Fruit fly (Drosophila melanogaster) whole organism, embryonic: ENCODE data around the gene Pgd.
A peak's percentile ranks its signal among the peaks of the same experiment; 100 is the strongest.

Experiments used
- Atf6 ChIP-seq: fragments of 200-800 bp; sonication (Bioruptor generic); IDR thresholded peaks from 2 replicates; pipeline ENCODE4 v1.3.6; 2022; ENCODE audit warnings: missing biosample characterization, missing genetic modification characterization
- CG10979 ChIP-seq: fragments of 200-800 bp; sonication (Bioruptor generic); optimal IDR thresholded peaks from 2 replicates; lab custom pipeline; 2018; ENCODE audit warnings: missing biosample characterization, mild to moderate bottlenecking, missing genetic modification characterization, moderate library complexity
- CG13287 ChIP-seq: fragments of 200-800 bp; sonication (Bioruptor generic); IDR thresholded peaks from 2 replicates; pipeline ENCODE4 v1.3.6; 2022; ENCODE audit warnings: missing biosample characterization, missing genetic modification characterization; ENCODE audit not compliant: partially characterized antibody
- CG13424 ChIP-seq: fragments of 200-800 bp; sonication (Bioruptor generic); optimal IDR thresholded peaks from 2 replicates; lab custom pipeline; 2019; ENCODE audit warnings: missing biosample characterization, mild to moderate bottlenecking, missing genetic modification characterization, moderate library complexity
- CG14014 ChIP-seq: fragments of 200-800 bp; sonication (Bioruptor generic); IDR thresholded peaks from 2 replicates; pipeline ENCODE4 v1.3.6; 2022; ENCODE audit warnings: missing biosample characterization, missing genetic modification characterization
- CG14710 ChIP-seq: fragments of 200-800 bp; sonication (Bioruptor generic); optimal IDR thresholded peaks from 3 replicates; lab custom pipeline; 2019; ENCODE audit warnings: missing biosample characterization, mild to moderate bottlenecking, missing genetic modification characterization, moderate library complexity
- CG1602 ChIP-seq: fragments of 200-800 bp; sonication (Bioruptor generic); optimal IDR thresholded peaks from 3 replicates; lab custom pipeline; 2016; ENCODE audit warnings: missing biosample characterization, missing genetic modification characterization
- CG1647 ChIP-seq: fragments of 200-800 bp; sonication (Bioruptor generic); optimal IDR thresholded peaks from 3 replicates; lab custom pipeline; 2016; ENCODE audit warnings: missing biosample characterization, missing genetic modification characterization
- CG17912 ChIP-seq: fragments of 200-800 bp; sonication (Bioruptor generic); optimal IDR thresholded peaks from 2 replicates; lab custom pipeline; 2018; ENCODE audit warnings: missing biosample characterization, mild to moderate bottlenecking, missing genetic modification characterization
- CG18476 ChIP-seq: fragments of 200-800 bp; sonication (Bioruptor generic); optimal IDR thresholded peaks from 2 replicates; lab custom pipeline; 2016; ENCODE audit warnings: missing biosample characterization, mild to moderate bottlenecking, missing genetic modification characterization
- CG4404 ChIP-seq: fragments of 200-800 bp; sonication (Bioruptor generic); IDR thresholded peaks from 2 replicates; pipeline ENCODE4 v1.3.6; 2022; ENCODE audit warnings: missing biosample characterization, missing genetic modification characterization
- CG4820 ChIP-seq: fragments of 200-800 bp; sonication (Bioruptor generic); optimal IDR thresholded peaks from 3 replicates; lab custom pipeline; 2016; ENCODE audit warnings: missing biosample characterization, missing genetic modification characterization
- CG6654 ChIP-seq: fragments of 200-800 bp; sonication (Bioruptor generic); optimal IDR thresholded peaks from 2 replicates; lab custom pipeline; 2017; ENCODE audit warnings: missing biosample characterization, mild to moderate bottlenecking, missing genetic modification characterization
- CkIIα-i1 ChIP-seq: fragments of 200-800 bp; sonication (Bioruptor generic); IDR thresholded peaks from 2 replicates; pipeline ENCODE4 v1.3.6; 2022; ENCODE audit warnings: missing biosample characterization, missing genetic modification characterization
- CoRest ChIP-seq: fragments of 200-800 bp; sonication (Bioruptor generic); optimal IDR thresholded peaks from 3 replicates; lab custom pipeline; 2018; ENCODE audit warnings: missing biosample characterization, mild to moderate bottlenecking, missing genetic modification characterization, moderate library complexity
- D ChIP-seq, 2 experiments: fragments of 200-800 bp in 1 of 2; fragments of >200 bp in 1 of 2; sonication (Bioruptor generic) in 1 of 2; optimal IDR thresholded peaks; 2 replicates in 1 of 2; 3 replicates in 1 of 2; lab custom pipeline; 2017; ENCODE audit warnings: mild to moderate bottlenecking in 1 of 2, missing biosample characterization in 1 of 2, missing genetic modification characterization in 1 of 2, missing genetic modification reagents in 1 of 2
- D19B ChIP-seq: fragments of 200-800 bp; sonication (Bioruptor generic); optimal IDR thresholded peaks from 2 replicates; lab custom pipeline; 2017; ENCODE audit warnings: missing biosample characterization, mild to moderate bottlenecking, missing genetic modification characterization
- Deaf1 ChIP-seq: fragments of 200-800 bp; optimal IDR thresholded peaks from 3 replicates; lab custom pipeline; 2019; ENCODE audit warnings: missing biosample characterization, mild to moderate bottlenecking, missing genetic modification characterization, moderate library complexity
- Hr39 ChIP-seq: fragments of >200 bp; optimal IDR thresholded peaks from 2 replicates; lab custom pipeline; 2017
- Hr51 ChIP-seq, 2 experiments: fragments of 200-800 bp; sonication (Bioruptor generic); optimal IDR thresholded peaks; 2 replicates in 1 of 2; 3 replicates in 1 of 2; lab custom pipeline; 2016 to 2018; ENCODE audit warnings: missing biosample characterization in 2 of 2, missing genetic modification characterization in 2 of 2, mild to moderate bottlenecking in 1 of 2, moderate library complexity in 1 of 2
- Mrtf ChIP-seq: fragments of 200-800 bp; sonication (Bioruptor generic); IDR thresholded peaks from 3 replicates; pipeline ENCODE4 v1.3.6; 2022; ENCODE audit warnings: missing biosample characterization, missing genetic modification characterization
- Optix ChIP-seq: fragments of 200-800 bp; sonication (Bioruptor generic); IDR thresholded peaks from 3 replicates; pipeline ENCODE4 v1.3.6; 2022; ENCODE audit warnings: missing biosample characterization, missing genetic modification characterization
- PHDP ChIP-seq: fragments of 200-800 bp; sonication (Bioruptor generic); optimal IDR thresholded peaks from 3 replicates; lab custom pipeline; 2018; ENCODE audit warnings: missing biosample characterization, mild to moderate bottlenecking, missing genetic modification characterization, moderate library complexity
- Scr ChIP-seq: fragments of 200-800 bp; sonication (Bioruptor generic); IDR thresholded peaks from 2 replicates; pipeline ENCODE4 v1.3.6; 2022; ENCODE audit warnings: missing biosample characterization, missing genetic modification characterization; ENCODE audit not compliant: partially characterized antibody
- Six4 ChIP-seq: fragments of 200-800 bp; sonication (Bioruptor generic); optimal IDR thresholded peaks from 2 replicates; lab custom pipeline; 2016; ENCODE audit warnings: missing biosample characterization, missing genetic modification characterization
- Ssrp ChIP-seq: fragments of 200-800 bp; sonication (Bioruptor generic); optimal IDR thresholded peaks from 2 replicates; lab custom pipeline; 2018; ENCODE audit warnings: missing biosample characterization, mild to moderate bottlenecking, missing genetic modification characterization, moderate library complexity
- TFAM ChIP-seq: fragments of 200-800 bp; sonication (Bioruptor generic); optimal IDR thresholded peaks from 2 replicates; lab custom pipeline; 2017; ENCODE audit warnings: missing biosample characterization, missing genetic modification characterization, inconsistent platforms
- Tbp ChIP-seq: fragments of >200 bp; optimal IDR thresholded peaks from 2 replicates; lab custom pipeline; 2018; ENCODE audit warnings: missing biosample characterization, missing genetic modification characterization
- aop ChIP-seq: fragments of 200-800 bp; sonication (Bioruptor generic); IDR thresholded peaks from 2 replicates; pipeline ENCODE4 v1.3.6; 2022; ENCODE audit warnings: missing biosample characterization, missing genetic modification characterization
- cato ChIP-seq: fragments of 200-800 bp; sonication (Bioruptor generic); optimal IDR thresholded peaks from 2 replicates; lab custom pipeline; 2016; ENCODE audit warnings: missing biosample characterization, missing genetic modification characterization, borderline replicate concordance
- caup ChIP-seq: fragments of 200-800 bp; sonication (Bioruptor generic); optimal IDR thresholded peaks from 3 replicates; lab custom pipeline; 2017; ENCODE audit warnings: missing biosample characterization, mild to moderate bottlenecking, missing genetic modification characterization, moderate library complexity; ENCODE audit not compliant: severe bottlenecking
- chn ChIP-seq: fragments of 200-800 bp; sonication (Bioruptor generic); optimal IDR thresholded peaks from 2 replicates; lab custom pipeline; 2016; ENCODE audit warnings: missing biosample characterization, missing genetic modification characterization
- crp ChIP-seq, 2 experiments: fragments of 200-800 bp; sonication (Bioruptor generic); optimal IDR thresholded peaks; 2 replicates in 1 of 2; 3 replicates in 1 of 2; lab custom pipeline; 2017; ENCODE audit warnings: missing biosample characterization in 2 of 2, missing genetic modification characterization in 2 of 2, mild to moderate bottlenecking in 1 of 2, moderate library complexity in 1 of 2
- dimm ChIP-seq: fragments of 200-800 bp; sonication (Bioruptor generic); IDR thresholded peaks from 2 replicates; pipeline ENCODE4 v1.3.6; 2022; ENCODE audit warnings: missing biosample characterization, missing genetic modification characterization
- dmrt11E ChIP-seq: fragments of 200-800 bp; sonication (Bioruptor generic); optimal IDR thresholded peaks from 3 replicates; lab custom pipeline; 2018; ENCODE audit warnings: missing biosample characterization, mild to moderate bottlenecking, missing genetic modification characterization, moderate library complexity
- fru ChIP-seq: fragments of >200 bp; optimal IDR thresholded peaks from 2 replicates; lab custom pipeline; 2017
- gce ChIP-seq: fragments of 200-800 bp; sonication (Bioruptor generic); IDR thresholded peaks from 3 replicates; pipeline ENCODE4 v1.3.6; 2022; ENCODE audit warnings: missing biosample characterization, missing genetic modification characterization
- grn ChIP-seq: fragments of 200-800 bp; sonication (Bioruptor generic); optimal IDR thresholded peaks from 3 replicates; lab custom pipeline; 2017; ENCODE audit warnings: missing biosample characterization, missing genetic modification characterization
- gt ChIP-seq: fragments of 200-800 bp; sonication (Bioruptor generic); IDR thresholded peaks from 2 replicates; pipeline ENCODE4 v1.3.6; 2022; ENCODE audit warnings: missing biosample characterization, missing genetic modification characterization
- lab ChIP-seq: fragments of 200-800 bp; sonication (Bioruptor generic); optimal IDR thresholded peaks from 3 replicates; lab custom pipeline; 2017; ENCODE audit warnings: missing biosample characterization, missing genetic modification characterization, mild to moderate bottlenecking, moderate library complexity, missing genetic modification reagents
- lov ChIP-seq, 2 experiments: fragments of 200-800 bp in 1 of 2; fragments of >200 bp in 1 of 2; sonication (Bioruptor generic) in 1 of 2; IDR thresholded peaks in 1 of 2; optimal IDR thresholded peaks in 1 of 2; 2 replicates in 1 of 2; 3 replicates in 1 of 2; pipeline versions ENCODE4 v1.3.6 to Lab custom; 2017 to 2022; ENCODE audit warnings: missing biosample characterization in 1 of 2, missing genetic modification characterization in 1 of 2
- nerfin-2 ChIP-seq: fragments of 200-800 bp; sonication (Bioruptor generic); IDR thresholded peaks from 2 replicates; pipeline ENCODE4 v1.3.6; 2022; ENCODE audit warnings: missing biosample characterization, missing genetic modification characterization; ENCODE audit not compliant: partially characterized antibody
- nmo ChIP-seq: fragments of 200-800 bp; sonication (Bioruptor generic); optimal IDR thresholded peaks from 2 replicates; lab custom pipeline; 2018; ENCODE audit warnings: missing biosample characterization, mild to moderate bottlenecking, missing genetic modification characterization, moderate library complexity
- odd ChIP-seq: fragments of 200-800 bp; sonication (Bioruptor generic); optimal IDR thresholded peaks from 2 replicates; lab custom pipeline; 2017; ENCODE audit warnings: missing biosample characterization, mild to moderate bottlenecking, missing genetic modification characterization
- otp ChIP-seq: fragments of 200-800 bp; sonication (Bioruptor generic); IDR thresholded peaks from 3 replicates; pipeline ENCODE4, ENCODE4 v1.3.6; 2022; ENCODE audit warnings: missing biosample characterization, missing genetic modification characterization
- pb ChIP-seq: fragments of 200-800 bp; sonication (Bioruptor generic); optimal IDR thresholded peaks from 3 replicates; lab custom pipeline; 2016; ENCODE audit warnings: missing biosample characterization, missing genetic modification characterization
- peb ChIP-seq: fragments of 200-800 bp; sonication (Bioruptor generic); IDR thresholded peaks from 2 replicates; pipeline ENCODE4 v1.3.6; 2022; ENCODE audit warnings: missing biosample characterization, missing genetic modification characterization
- pita ChIP-seq: fragments of 200-800 bp; sonication (Bioruptor generic); optimal IDR thresholded peaks from 2 replicates; lab custom pipeline; 2017; ENCODE audit warnings: missing biosample characterization, mild to moderate bottlenecking, missing genetic modification characterization
- vfl ChIP-seq: fragments of 200-800 bp; sonication (Bioruptor generic); optimal IDR thresholded peaks from 2 replicates; lab custom pipeline; 2016; ENCODE audit warnings: missing biosample characterization, missing genetic modification characterization
- zen ChIP-seq: fragments of 200-800 bp; sonication (Bioruptor generic); optimal IDR thresholded peaks from 3 replicates; lab custom pipeline; 2018; ENCODE audit warnings: missing biosample characterization, mild to moderate bottlenecking, missing genetic modification characterization, moderate library complexity

Gene Pgd

dm6 chrX:2149478-2149877 lies 4.5 kb downstream of the Pgd start, which contains the start of gene bcn92 (continued):
- TF ChIP-seq CG1602 (peak; percentile 25), nmo (peak; percentile 54), CG4820 (GFP tag; lab: Kevin White, UChicago) (peak; percentile 18), Hr39 (lab: Kevin White, UChicago) (no peak), aop (GFP tag; lab: Robert Waterston, UW) (no peak), CG1647 (GFP tag; lab: Kevin White, UChicago) (peak; percentile 26), pb (no peak), crp (GFP tag; optimal IDR thresholded peaks at IDR 0.05; lab: Kevin White, UChicago) (peak; percentile 78 to 96), gt (GFP tag; lab: Robert Waterston, UW) (no peak), fru (no peak), dimm (no peak), peb (GFP tag; lab: Robert Waterston, UW) (0 out of 2 replicates have a peak, but pooled peaks have one; percentile 24), CkIIα-i1 (GFP tag; lab: Robert Waterston, UW) (no peak), lab (GFP tag; lab: Kevin White, UChicago) (no peak), Scr (GFP tag; lab: Robert Waterston, UW) (peak; percentile 95), PHDP (tag; lab: Kevin White, UChicago) (peak; percentile 34), CG17912 (no peak), Tbp (GFP tag; lab: Kevin White, UChicago) (no peak), TFAM (GFP tag; lab: Kevin White, UChicago) (no peak), lov (optimal IDR thresholded peaks at IDR 0.05; lab: Kevin White, UChicago) (no peak), lov (GFP tag; IDR thresholded peaks at IDR 0.05; lab: Robert Waterston, UW) (no peak), pita (no peak), Six4 (GFP tag; lab: Kevin White, UChicago) (peak; percentile 21), CG14710 (tag; lab: Kevin White, UChicago) (peak; percentile 44), CG10979 (tag; lab: Kevin White, UChicago) (peak; percentile 7), cato (GFP tag; lab: Kevin White, UChicago) (no peak), D19B (GFP tag; lab: Kevin White, UChicago) (no peak), Atf6 (GFP tag; lab: Robert Waterston, UW) (0 out of 2 replicates have a peak, but pooled peaks have one; percentile 23), CG13424 (tag; lab: Kevin White, UChicago) (peak; percentile 38), Mrtf (GFP tag; lab: Robert Waterston, UW) (no peak), chn (GFP tag; lab: Kevin White, UChicago) (peak; percentile 39), dmrt11E (tag; lab: Kevin White, UChicago) (peak; percentile 9), CoRest (tag; lab: Kevin White, UChicago) (peak; percentile 22), vfl (GFP tag; lab: Kevin White, UChicago) (peak; percentile 33), caup (GFP tag; lab: Kevin White, UChicago) (no peak), zen (tag; lab: Kevin White, UChicago) (peak; percentile 3), otp (no peak), odd (GFP tag; lab: Kevin White, UChicago) (no peak), Optix (GFP tag; lab: Robert Waterston, UW) (0 out of 3 replicates have a peak, but pooled peaks have one; percentile 12), Ssrp (tag; lab: Kevin White, UChicago) (peak; percentile 2), CG4404 (GFP tag; lab: Robert Waterston, UW) (no peak), CG13287 (GFP tag; lab: Robert Waterston, UW) (peak; percentile 96), Hr51 (GFP tag; optimal IDR thresholded peaks at IDR 0.05; lab: Kevin White, UChicago) (peak in 1 of 2 experiments; percentile 17), CG18476 (GFP tag; lab: Kevin White, UChicago) (peak; percentile 9), D (optimal IDR thresholded peaks at IDR 0.05; lab: Kevin White, UChicago) (no peak), D (GFP tag; optimal IDR thresholded peaks at IDR 0.05; lab: Kevin White, UChicago) (no peak), CG6654 (GFP tag; lab: Kevin White, UChicago) (no peak), nerfin-2 (GFP tag; lab: Robert Waterston, UW) (peak; percentile 73), gce (GFP tag; lab: Robert Waterston, UW) (no peak), Deaf1 (tag; lab: Kevin White, UChicago) (no peak), grn (GFP tag; lab: Kevin White, UChicago) (no peak), CG14014 (GFP tag; lab: Robert Waterston, UW) (peak; percentile 60; the same call in 1 of the 2 replicates)
